Worm (Caenorhabditis elegans): ENCODE data around the gene srg-32.
A peak's percentile ranks its signal among the peaks of the same experiment; 100 is the strongest.

Gene srg-32

DNA sequence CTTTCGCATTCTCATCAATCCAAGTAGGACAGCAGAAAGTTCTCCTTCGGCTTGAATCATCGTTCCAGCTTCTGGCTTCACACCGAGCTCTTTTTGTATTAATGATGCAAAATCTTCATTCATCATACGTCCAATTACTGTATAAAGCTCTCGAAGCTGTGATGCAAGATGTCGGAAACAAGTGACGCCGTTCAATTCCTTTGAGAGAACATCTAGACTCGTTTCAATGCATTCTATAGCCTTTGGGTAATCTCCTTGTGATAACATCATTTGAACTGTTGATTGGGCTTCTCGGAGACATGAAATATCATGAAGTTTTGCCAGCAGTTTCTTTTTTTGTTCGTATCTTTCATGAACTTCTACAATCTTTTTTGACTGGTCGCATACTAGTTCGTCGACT, 20.1 kb downstream of the srg-32 start:
- no peak for TF ChIP-seq unc-130 (GFP tag; optimal IDR thresholded peaks at IDR 0.05)
- TF ChIP-seq fkh-3 (tag; optimal IDR thresholded peaks at IDR 0.05), result no peak
- no peak for TF ChIP-seq F39B2.1 (GFP tag; IDR thresholded peaks at IDR 0.05)
- no peak for TF ChIP-seq hmg-1.2 (GFP tag; IDR thresholded peaks at IDR 0.05)
- no peak for TF ChIP-seq nhr-80 (tag; optimal IDR thresholded peaks at IDR 0.05)
- TF ChIP-seq efl-1 (GFP tag; optimal IDR thresholded peaks at IDR 0.05), result no peak
- TF ChIP-seq ztf-22 (GFP tag; optimal IDR thresholded peaks at IDR 0.05), result no peak

DNA sequence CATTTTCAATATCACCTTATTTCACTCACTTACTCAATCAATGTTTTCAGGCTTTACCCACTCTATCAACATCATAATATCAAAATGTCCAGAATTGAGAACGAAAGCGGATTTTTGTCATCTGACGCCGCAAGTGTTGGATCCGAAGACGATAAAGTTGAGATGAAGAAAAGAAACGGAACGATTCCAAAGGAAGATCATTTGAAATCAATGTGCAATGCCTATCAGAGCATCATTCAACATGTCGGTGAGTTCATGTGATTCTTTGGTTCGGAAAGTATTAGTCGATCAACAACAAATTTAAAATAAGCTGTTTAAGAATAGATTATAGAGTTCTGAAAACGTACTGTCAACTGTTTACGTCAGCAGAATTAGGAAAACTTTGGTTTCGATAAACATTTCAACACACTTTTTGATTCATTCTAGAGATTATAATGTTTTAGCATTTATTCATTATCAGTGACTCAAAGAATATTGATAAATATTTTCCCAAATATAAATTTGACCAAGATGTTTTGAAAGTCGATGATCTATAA, 23.7 kb downstream of the srg-32 start, which contains the start of gene cat-4:
Gene cat-4 (plus strand): TSS at position 51 of the 536 bp plus-strand sequence.
- TF ChIP-seq ceh-58 (GFP tag; IDR thresholded peaks at IDR 0.05), result no peak
- TF ChIP-seq nhr-80 (tag; optimal IDR thresholded peaks at IDR 0.05), result peak; percentile 31

DNA sequence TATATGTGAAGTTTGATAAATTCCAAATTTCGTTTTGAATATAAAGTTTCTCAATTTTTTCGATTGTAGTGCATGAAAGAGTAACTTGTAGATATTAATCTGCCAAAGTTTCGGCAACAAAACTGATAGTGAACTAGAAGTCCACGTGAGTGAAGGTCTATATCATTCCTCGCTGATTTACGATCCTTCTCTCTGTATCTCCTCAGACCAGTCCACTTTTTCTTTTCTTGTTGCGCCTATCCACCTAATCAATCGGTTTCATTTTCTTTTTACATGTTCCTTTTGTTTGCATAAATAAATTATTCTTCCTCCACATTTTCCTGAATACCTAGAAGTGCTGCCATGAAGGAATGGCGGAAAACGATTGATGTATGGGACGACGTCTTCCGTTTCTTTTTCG, 24.5 kb downstream of the srg-32 start:
- TF ChIP-seq him-1 (tag; optimal IDR thresholded peaks at IDR 0.05) (no peak), ceh-79 (tag; optimal IDR thresholded peaks at IDR 0.05) (no peak), cebp-1 (GFP tag; IDR thresholded peaks at IDR 0.05) (no peak), cebp-1 (tag; optimal IDR thresholded peaks at IDR 0.05) (no peak), mes-4 (tag; optimal IDR thresholded peaks at IDR 0.05) (no peak), hlh-12 (tag; optimal IDR thresholded peaks at IDR 0.05) (no peak), aptf-2 (GFP tag; conservative IDR thresholded peaks at IDR 0.05) (no peak), snpc-1.3 (tag; optimal IDR thresholded peaks at IDR 0.05; ENCODE audit: insufficient read depth) (no peak), ceh-91 (GFP tag; IDR thresholded peaks at IDR 0.05) (no peak), xnd-1 (tag; optimal IDR thresholded peaks at IDR 0.05) (no peak), sptf-2 (GFP tag; optimal IDR thresholded peaks at IDR 0.05) (no peak), F39B2.1 (GFP tag; IDR thresholded peaks at IDR 0.05) (no peak), B0019.2 (GFP tag; conservative IDR thresholded peaks at IDR 0.05) (no peak), B0261.1 (tag; optimal IDR thresholded peaks at IDR 0.05) (no peak), snpc-4 (GFP tag; optimal IDR thresholded peaks at IDR 0.05) (no peak), snpc-4 (tag; optimal IDR thresholded peaks at IDR 0.05) (no peak), ztf-28 (GFP tag; IDR thresholded peaks at IDR 0.05) (no peak), F55B11.4 (tag; optimal IDR thresholded peaks at IDR 0.05; ENCODE audit: borderline replicate concordance, insufficient read depth) (no peak), egl-44 (GFP tag; IDR thresholded peaks at IDR 0.05) (no peak), Y67H2A.10 (GFP tag; conservative IDR thresholded peaks at IDR 0.05) (no peak), madf-10 (tag; optimal IDR thresholded peaks at IDR 0.05) (no peak), Y53G8AR.9 (GFP tag; conservative IDR thresholded peaks at IDR 0.05) (no peak)

ce11 chrV:10562817-10563216, 25.8 kb downstream of the srg-32 start:
- peak; percentile 60 for TF ChIP-seq nhr-80 (tag; optimal IDR thresholded peaks at IDR 0.05)
- no peak for TF ChIP-seq Y67H2A.10 (GFP tag; conservative IDR thresholded peaks at IDR 0.05)
- TF ChIP-seq atf-7 (tag; optimal IDR thresholded peaks at IDR 0.05), result peak; percentile 63
- no peak for TF ChIP-seq bed-2 (GFP tag; IDR thresholded peaks at IDR 0.05)

DNA sequence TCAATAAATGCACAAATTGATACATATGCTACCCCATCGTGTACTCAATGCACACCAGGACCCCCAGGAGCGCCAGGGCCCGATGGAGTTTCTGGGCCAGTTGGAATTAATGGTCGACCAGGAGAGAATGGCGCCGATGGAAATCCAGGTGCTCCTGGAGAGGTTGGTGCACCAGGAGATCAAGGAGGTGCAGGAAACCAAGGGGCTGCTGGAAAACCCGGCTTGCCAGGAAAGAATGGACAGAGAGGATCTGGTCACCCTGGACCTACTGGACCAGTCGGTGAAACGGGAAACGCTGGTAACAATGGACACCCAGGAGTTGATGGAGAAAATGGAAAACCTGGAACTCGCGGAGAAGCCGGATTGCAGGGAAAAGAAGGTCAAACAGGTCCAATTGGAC, 27.0 kb downstream of the srg-32 start:
- peak; percentile 30 for TF ChIP-seq ztf-22 (GFP tag; optimal IDR thresholded peaks at IDR 0.05)
- TF ChIP-seq sdz-38 (tag; optimal IDR thresholded peaks at IDR 0.05), result no peak
- TF ChIP-seq egrh-3 (GFP tag; IDR thresholded peaks at IDR 0.05), result peak; percentile 52; the same call in 1 of the 2 replicates
- TF ChIP-seq F57C9.4 (tag; optimal IDR thresholded peaks at IDR 0.05), result no peak
- no peak for TF ChIP-seq lsy-27 (tag; optimal IDR thresholded peaks at IDR 0.05; ENCODE audit: borderline replicate concordance, insufficient read depth)
- no peak for TF ChIP-seq egl-44 (GFP tag; IDR thresholded peaks at IDR 0.05)
- no peak for TF ChIP-seq nhr-80 (tag; optimal IDR thresholded peaks at IDR 0.05)
- no peak for TF ChIP-seq ceh-27 (GFP tag; optimal IDR thresholded peaks at IDR 0.05)
